Worm (Caenorhabditis elegans): ENCODE data around the gene srt-8.

DNA sequence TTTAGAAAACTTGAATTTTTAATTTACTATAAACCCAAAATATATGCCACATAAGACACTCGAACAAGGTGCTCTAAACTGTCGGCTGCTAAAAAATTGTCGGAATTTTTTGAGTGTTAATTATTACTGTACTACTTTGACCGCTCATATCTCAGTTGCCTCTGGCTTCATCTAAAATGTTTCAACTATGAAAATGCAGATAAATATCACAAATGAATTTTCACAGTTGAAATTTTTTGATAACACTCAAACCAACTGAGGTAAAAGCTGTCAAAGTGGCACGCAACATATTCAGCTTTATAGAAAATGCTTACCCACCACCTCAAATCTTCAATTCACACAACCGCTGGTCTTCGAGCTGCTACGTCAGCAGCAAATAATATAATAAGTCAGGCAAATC, 2.4 kb downstream of the srt-8 start, which contains the start of gene acs-21:
- TF ChIP-seq scrt-1 (GFP tag; IDR thresholded peaks at IDR 0.05) (no peak), hnd-1 (tag; optimal IDR thresholded peaks at IDR 0.05) (no peak), aly-1 (tag; optimal IDR thresholded peaks at IDR 0.05) (no peak), flt-1 (GFP tag; IDR thresholded peaks at IDR 0.05) (no peak), tra-4 (tag; optimal IDR thresholded peaks at IDR 0.05) (no peak), hmbx-1 (tag; optimal IDR thresholded peaks at IDR 0.05) (no peak), ama-1 (optimal IDR thresholded peaks at IDR 0.05) (no peak), pes-1 (GFP tag; IDR thresholded peaks at IDR 0.05) (no peak), hmg-4 (GFP tag; optimal IDR thresholded peaks at IDR 0.05) (no peak), tbx-37 (GFP tag; conservative IDR thresholded peaks at IDR 0.05) (no peak), F13C5.2 (tag; optimal IDR thresholded peaks at IDR 0.05) (no peak), tbx-11 (GFP tag; IDR thresholded peaks at IDR 0.05) (no peak)

Data from whole organism, early embryonic.